Fruit fly (Drosophila melanogaster) whole organism, wandering third instar larva: Measurements from ENCODE around the gene MED10.

Experiments
- Abd-B ChIP-seq: fragments of >200 bp; optimal IDR thresholded peaks from 2 replicates; lab custom pipeline; 2017; ENCODE audit warnings: missing biosample characterization, missing genetic modification characterization
- CG32264 ChIP-seq: fragments of 200-800 bp; sonication (Bioruptor generic); optimal IDR thresholded peaks from 2 replicates; lab custom pipeline; 2016; ENCODE audit warnings: missing biosample characterization, missing genetic modification characterization
- CG9705 ChIP-seq: fragments of 200-800 bp; sonication (Bioruptor generic); optimal IDR thresholded peaks from 2 replicates; lab custom pipeline; 2018; ENCODE audit warnings: missing biosample characterization, mild to moderate bottlenecking, missing genetic modification characterization
- CrebA ChIP-seq: fragments of 200-800 bp; sonication (Bioruptor generic); optimal IDR thresholded peaks from 2 replicates; lab custom pipeline; 2016; ENCODE audit warnings: missing biosample characterization, mild to moderate bottlenecking, missing genetic modification characterization, borderline replicate concordance
- GATAd ChIP-seq: sonication (Bioruptor generic); optimal IDR thresholded peaks from 2 replicates; lab custom pipeline; 2016; ENCODE audit warnings: missing biosample characterization, missing genetic modification characterization
- HLH106 ChIP-seq: fragments of 200-800 bp; optimal IDR thresholded peaks from 3 replicates; lab custom pipeline; 2019; ENCODE audit warnings: missing biosample characterization, mild to moderate bottlenecking, missing genetic modification characterization, moderate library complexity
- Hnf4 ChIP-seq: fragments of 200-800 bp; sonication (Bioruptor generic); optimal IDR thresholded peaks from 2 replicates; lab custom pipeline; 2016; ENCODE audit warnings: missing biosample characterization, mild to moderate bottlenecking, missing genetic modification characterization
- Hr78 ChIP-seq: fragments of >200 bp; optimal IDR thresholded peaks from 2 replicates; lab custom pipeline; 2017; ENCODE audit warnings: missing biosample characterization, missing genetic modification characterization
- Hr83 ChIP-seq: fragments of 200-300 bp; sonication (Bioruptor generic); optimal IDR thresholded peaks from 2 replicates; lab custom pipeline; 2016; ENCODE audit warnings: missing biosample characterization, mild to moderate bottlenecking, missing genetic modification characterization, moderate library complexity; ENCODE audit not compliant: poor library complexity, severe bottlenecking
- Jra ChIP-seq: sonication (Bioruptor generic); optimal IDR thresholded peaks from 2 replicates; lab custom pipeline; 2016; ENCODE audit warnings: missing biosample characterization, missing genetic modification characterization
- Mio ChIP-seq: sonication (Bioruptor generic); optimal IDR thresholded peaks from 2 replicates; lab custom pipeline; 2016; ENCODE audit warnings: missing biosample characterization, missing genetic modification characterization
- Myc ChIP-seq: fragments of >200 bp; optimal IDR thresholded peaks from 2 replicates; lab custom pipeline; 2017
- N ChIP-seq: fragments of >200 bp; optimal IDR thresholded peaks from 2 replicates; lab custom pipeline; 2018; ENCODE audit warnings: missing biosample characterization, missing external identifiers, missing genetic modification characterization
- OdsH ChIP-seq: fragments of 200-800 bp; sonication (Bioruptor generic); optimal IDR thresholded peaks from 2 replicates; lab custom pipeline; 2016; ENCODE audit warnings: missing biosample characterization, mild to moderate bottlenecking, missing genetic modification characterization
- Rel ChIP-seq, 2 experiments: fragments of 200-800 bp; sonication (Bioruptor generic) in 1 of 2; optimal IDR thresholded peaks; 2 replicates in 1 of 2; 3 replicates in 1 of 2; lab custom pipeline; 2016 to 2019; ENCODE audit warnings: mild to moderate bottlenecking in 2 of 2, missing biosample characterization in 2 of 2, missing genetic modification characterization in 2 of 2, moderate library complexity in 1 of 2
- Sp1 ChIP-seq: fragments of 200-800 bp; sonication (Bioruptor generic); optimal IDR thresholded peaks from 3 replicates; lab custom pipeline; 2019; ENCODE audit warnings: missing biosample characterization, mild to moderate bottlenecking, missing genetic modification characterization, moderate library complexity
- br ChIP-seq: fragments of 200-800 bp; sonication (Bioruptor generic); optimal IDR thresholded peaks from 2 replicates; lab custom pipeline; 2016; ENCODE audit warnings: missing biosample characterization, missing genetic modification characterization
- brk ChIP-seq: fragments of 200-800 bp; sonication (Bioruptor generic); optimal IDR thresholded peaks from 2 replicates; lab custom pipeline; 2016; ENCODE audit warnings: missing biosample characterization, mild to moderate bottlenecking, missing genetic modification characterization
- dl ChIP-seq, 2 experiments: fragments of 175-275, 200-275 bp in 1 of 2; fragments of 200-275 bp in 1 of 2; sonication (Bioruptor generic); optimal IDR thresholded peaks; lab custom pipeline; 2018; ENCODE audit warnings: mild to moderate bottlenecking in 2 of 2, missing biosample characterization in 2 of 2, missing genetic modification characterization in 2 of 2, moderate library complexity in 2 of 2; ENCODE audit not compliant: partially characterized antibody in 2 of 2, insufficient read depth in 1 of 2
- dmrt93B ChIP-seq: fragments of 200-800 bp; sonication (Bioruptor generic); optimal IDR thresholded peaks from 2 replicates; lab custom pipeline; 2018; ENCODE audit warnings: missing biosample characterization, mild to moderate bottlenecking, missing genetic modification characterization
- dsf ChIP-seq: sonication (Bioruptor generic); optimal IDR thresholded peaks from 2 replicates; lab custom pipeline; 2016; ENCODE audit warnings: missing biosample characterization, missing genetic modification characterization, borderline replicate concordance
- ey ChIP-seq: fragments of 200-800 bp; sonication (Bioruptor generic); optimal IDR thresholded peaks from 2 replicates; lab custom pipeline; 2016; ENCODE audit warnings: missing biosample characterization, missing genetic modification characterization
- foxo ChIP-seq, 2 experiments: fragments of 200-800 bp; sonication (Bioruptor generic); optimal IDR thresholded peaks; 2 replicates in 1 of 2; 3 replicates in 1 of 2; lab custom pipeline; 2016 to 2017; ENCODE audit warnings: missing biosample characterization in 2 of 2, missing genetic modification characterization in 2 of 2
- fru ChIP-seq: fragments of 200-800 bp; sonication (Bioruptor generic); optimal IDR thresholded peaks from 3 replicates; lab custom pipeline; 2016; ENCODE audit warnings: missing biosample characterization, mild to moderate bottlenecking, missing genetic modification characterization
- h ChIP-seq: fragments of 200-800 bp; sonication (Bioruptor generic); optimal IDR thresholded peaks from 3 replicates; lab custom pipeline; 2016; ENCODE audit warnings: missing biosample characterization, mild to moderate bottlenecking, missing genetic modification characterization
- jim ChIP-seq: fragments of 175-275, 200-325 bp; sonication (Bioruptor generic); optimal IDR thresholded peaks from 2 replicates; lab custom pipeline; 2016; ENCODE audit warnings: missing biosample characterization, mild to moderate bottlenecking, missing genetic modification characterization
- psq ChIP-seq: fragments of 200-800 bp; sonication (Bioruptor generic); optimal IDR thresholded peaks from 3 replicates; lab custom pipeline; 2017; ENCODE audit warnings: missing biosample characterization, mild to moderate bottlenecking, missing genetic modification characterization, moderate library complexity
- rgr ChIP-seq: fragments of 200-800 bp; sonication (Bioruptor generic); optimal IDR thresholded peaks from 3 replicates; lab custom pipeline; 2016; ENCODE audit warnings: missing biosample characterization, mild to moderate bottlenecking, missing genetic modification characterization
- sage ChIP-seq: fragments of 200-800 bp; sonication (Bioruptor generic); optimal IDR thresholded peaks from 2 replicates; lab custom pipeline; 2016; ENCODE audit warnings: missing biosample characterization, mild to moderate bottlenecking, missing genetic modification characterization
- sv ChIP-seq: fragments of 200-800 bp; sonication (Bioruptor generic); optimal IDR thresholded peaks from 3 replicates; lab custom pipeline; 2016; ENCODE audit warnings: missing biosample characterization, missing genetic modification characterization
- tai ChIP-seq: sonication (Bioruptor generic); optimal IDR thresholded peaks from 2 replicates; lab custom pipeline; 2016; ENCODE audit warnings: missing biosample characterization, missing genetic modification characterization
- usp ChIP-seq: fragments of >200 bp; optimal IDR thresholded peaks from 2 replicates; lab custom pipeline; 2017; ENCODE audit warnings: missing biosample characterization, missing genetic modification characterization
- woc ChIP-seq: sonication (Bioruptor generic); optimal IDR thresholded peaks from 2 replicates; lab custom pipeline; 2016; ENCODE audit warnings: missing biosample characterization, mild to moderate bottlenecking, missing genetic modification characterization

MED10 gene

dm6 chr3L:16228659-16229205, 3.2 kb upstream of the MED10 start, which contains the start of gene Tmx3:
Tmx3 (plus strand) TSS chr3L:16229100.
- TF ChIP-seq Jra (peak; percentile 57), Hr83 (GFP tag; lab: Kevin White, UChicago) (peak; percentile 86), jim (GFP tag; lab: Kevin White, UChicago) (peak; percentile 22), Rel (GFP tag; optimal IDR thresholded peaks at IDR 0.05; lab: Kevin White, UChicago) (no peak), Rel (tag; optimal IDR thresholded peaks at IDR 0.05; lab: Kevin White, UChicago) (peak; percentile 68), sage (GFP tag; lab: Kevin White, UChicago) (no peak), woc (peak; percentile 68), ey (GFP tag; lab: Kevin White, UChicago) (peak; percentile 69), OdsH (GFP tag; lab: Kevin White, UChicago) (peak; percentile 82), Abd-B (GFP tag; lab: Kevin White, UChicago) (no peak), foxo (GFP tag; optimal IDR thresholded peaks at IDR 0.05; lab: Kevin White, UChicago) (peak in 1 of 2 experiments; percentile 93), CG9705 (GFP tag; lab: Kevin White, UChicago) (peak; percentile 71), dmrt93B (GFP tag; lab: Kevin White, UChicago) (peak; percentile 73), CG32264 (GFP tag; lab: Kevin White, UChicago) (no peak), tai (GFP tag; lab: Kevin White, UChicago) (no peak), GATAd (GFP tag; lab: Kevin White, UChicago) (peak; percentile 72), dsf (GFP tag; lab: Kevin White, UChicago) (peak; percentile 58), psq (peak; percentile 85), sv (GFP tag; lab: Kevin White, UChicago) (peak; percentile 72), br (peak; percentile 63), Myc (peak; percentile 25), Mio (GFP tag; lab: Kevin White, UChicago) (no peak), fru (GFP tag; lab: Kevin White, UChicago) (peak; percentile 78), Hr78 (GFP tag; lab: Kevin White, UChicago) (no peak), Hnf4 (GFP tag; lab: Kevin White, UChicago) (peak; percentile 82), HLH106 (tag; lab: Kevin White, UChicago) (peak; percentile 91), rgr (GFP tag; lab: Kevin White, UChicago) (peak; percentile 87), h (GFP tag; lab: Kevin White, UChicago) (peak; percentile 82), brk (peak; percentile 82), dl (GFP tag; optimal IDR thresholded peaks at IDR 0.05; lab: Kevin White, UChicago; ENCODE audit: insufficient read depth in 1 of 2, partially characterized antibody in 2 of 2) (no peak), Sp1 (GFP tag; lab: Kevin White, UChicago) (peak; percentile 87)

dm6 chr3L:16232924-16233323, 1.0 kb downstream of the MED10 start, which contains the start of gene Hsc20:
Hsc20 (plus strand) TSS chr3L:16233127.
- TF ChIP-seq br (no peak), brk (no peak), N (GFP tag; lab: Kevin White, UChicago) (no peak)

- TF ChIP-seq CrebA (GFP tag; lab: Kevin White, UChicago) (no peak), psq (no peak), jim (GFP tag; lab: Kevin White, UChicago) (no peak), ey (GFP tag; lab: Kevin White, UChicago) (no peak), usp (GFP tag; lab: Kevin White, UChicago) (no peak), h (GFP tag; lab: Kevin White, UChicago) (peak; percentile 32), Myc (no peak), brk (no peak), CG9705 (GFP tag; lab: Kevin White, UChicago) (no peak), rgr (GFP tag; lab: Kevin White, UChicago) (peak; percentile 21), tai (GFP tag; lab: Kevin White, UChicago) (no peak), Rel (GFP tag; optimal IDR thresholded peaks at IDR 0.05; lab: Kevin White, UChicago) (no peak), Rel (tag; optimal IDR thresholded peaks at IDR 0.05; lab: Kevin White, UChicago) (peak; percentile 96)
These were observed 2.1 kb downstream of the MED10 start for dm6 chr3L:16233850-16234494.
